Worm (Caenorhabditis elegans): ENCODE results near the gene str-86.

Gene str-86

DNA sequence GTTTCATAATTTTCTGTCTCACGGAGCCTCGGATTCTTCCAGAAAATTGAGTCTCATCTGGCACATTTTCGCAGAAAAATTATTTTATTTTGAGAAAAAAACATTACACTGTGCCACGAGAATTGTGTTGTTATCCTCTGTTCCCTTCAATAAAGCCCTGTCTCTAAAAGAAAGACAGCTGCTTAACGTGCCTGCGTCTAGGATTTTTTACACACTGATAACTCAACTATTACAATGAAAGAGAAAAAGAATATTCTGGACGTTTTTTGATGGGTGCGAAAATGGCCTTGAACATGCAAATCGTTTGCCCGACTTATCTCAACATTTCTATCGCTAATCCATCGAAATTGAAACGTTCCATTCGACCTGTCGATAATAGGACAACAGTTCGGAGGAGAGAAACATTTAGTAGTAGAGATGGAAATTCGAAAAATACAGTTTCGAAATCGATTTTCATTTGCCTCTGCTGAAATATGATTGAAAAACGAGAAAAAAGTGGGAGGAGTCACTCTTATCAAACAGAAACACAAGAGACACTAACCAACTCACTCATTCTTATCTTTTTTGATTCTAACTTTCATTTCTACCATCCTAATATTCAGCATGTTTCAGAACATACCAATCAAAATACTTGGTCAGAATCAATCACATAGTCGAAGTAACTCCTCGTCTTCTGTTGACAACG, 46.6 kb downstream of the str-86 start:
- no peak for TF ChIP-seq pes-1 (GFP tag; IDR thresholded peaks at IDR 0.05)
- no peak for TF ChIP-seq hmg-4 (GFP tag; optimal IDR thresholded peaks at IDR 0.05)
- no peak for TF ChIP-seq tbx-11 (GFP tag; IDR thresholded peaks at IDR 0.05)
- no peak for TF ChIP-seq ceh-13 (GFP tag; optimal IDR thresholded peaks at IDR 0.05)
- TF ChIP-seq flt-1 (GFP tag; IDR thresholded peaks at IDR 0.05) = no peak
- TF ChIP-seq aly-1 (tag; optimal IDR thresholded peaks at IDR 0.05) = no peak
- no peak for TF ChIP-seq ets-7 (tag; optimal IDR thresholded peaks at IDR 0.05)
- no peak for TF ChIP-seq sea-1 (GFP tag; conservative IDR thresholded peaks at IDR 0.05)

ce11 chrV:8936184-8936589, 47.3 kb downstream of the str-86 start, which contains the start of gene unc-23:
Gene unc-23 (plus strand): TSS chrV:8936359.
- no peak for TF ChIP-seq tbx-11 (GFP tag; IDR thresholded peaks at IDR 0.05)

ce11 chrV:8935104-8935503, 48.4 kb downstream of the str-86 start:
- TF ChIP-seq hmbx-1 (tag; optimal IDR thresholded peaks at IDR 0.05) (no peak), ceh-36 (tag; optimal IDR thresholded peaks at IDR 0.05) (no peak), tbx-37 (GFP tag; conservative IDR thresholded peaks at IDR 0.05) (no peak), tra-4 (tag; optimal IDR thresholded peaks at IDR 0.05) (no peak)

ce11 chrV:8934264-8934663, 49.2 kb downstream of the str-86 start:
- TF ChIP-seq hmbx-1 (tag; optimal IDR thresholded peaks at IDR 0.05) (no peak), sea-1 (GFP tag; conservative IDR thresholded peaks at IDR 0.05) (no peak), pes-1 (GFP tag; IDR thresholded peaks at IDR 0.05) (no peak), tra-4 (tag; optimal IDR thresholded peaks at IDR 0.05) (no peak), ama-1 (optimal IDR thresholded peaks at IDR 0.05) (no peak), flt-1 (GFP tag; IDR thresholded peaks at IDR 0.05) (no peak), B0310.2 (tag; optimal IDR thresholded peaks at IDR 0.05) (no peak), hmg-4 (GFP tag; optimal IDR thresholded peaks at IDR 0.05) (no peak), scrt-1 (GFP tag; IDR thresholded peaks at IDR 0.05) (no peak), ets-7 (tag; optimal IDR thresholded peaks at IDR 0.05) (no peak), ceh-36 (tag; optimal IDR thresholded peaks at IDR 0.05) (no peak), aly-1 (tag; optimal IDR thresholded peaks at IDR 0.05) (no peak), F13C5.2 (tag; optimal IDR thresholded peaks at IDR 0.05) (no peak), tbx-37 (GFP tag; conservative IDR thresholded peaks at IDR 0.05) (no peak)

All from whole organism, early embryonic.